Worm (Caenorhabditis elegans): ENCODE measurements around the gene twk-6.

Gene twk-6

ce11 chrIII:4723922-4724321 lies 18.8 kb upstream of the twk-6 start:
- no peak for TF ChIP-seq ceh-82 (tag; optimal IDR thresholded peaks at IDR 0.05)
- TF ChIP-seq php-3 (GFP tag; IDR thresholded peaks at IDR 0.05), result no peak
- TF ChIP-seq unc-62 (GFP tag; optimal IDR thresholded peaks at IDR 0.05 in 1 of 2), result peak in 1 of 2 experiments; percentile 70
- TF ChIP-seq unc-62 (tag; optimal IDR thresholded peaks at IDR 0.05), result no peak
- TF ChIP-seq lin-1 (GFP tag; IDR thresholded peaks at IDR 0.05), result no peak
- peak; percentile 21 for TF ChIP-seq rbr-2 (tag; optimal IDR thresholded peaks at IDR 0.05)
- peak; percentile 4 for TF ChIP-seq nhr-11 (tag; optimal IDR thresholded peaks at IDR 0.05)
- peak; percentile 42 for TF ChIP-seq mep-1 (tag; optimal IDR thresholded peaks at IDR 0.05)
- peak in 1 of 2 experiments; percentile 34 for TF ChIP-seq lsy-2 (tag; optimal IDR thresholded peaks at IDR 0.05)
- TF ChIP-seq hmg-1.1 (GFP tag; IDR thresholded peaks at IDR 0.05), result 0 out of 2 replicates have a peak, but pooled peaks have one; percentile 16
- peak; percentile 45 for TF ChIP-seq fkh-10 (GFP tag; optimal IDR thresholded peaks at IDR 0.05)
- TF ChIP-seq ceh-20 (GFP tag; IDR thresholded peaks at IDR 0.05), result peak; percentile 52; the same call in 1 of the 2 replicates
- no peak for TF ChIP-seq ZK337.2 (GFP tag; IDR thresholded peaks at IDR 0.05)
- TF ChIP-seq ctbp-1 (GFP tag; IDR thresholded peaks at IDR 0.05), result peak; percentile 67; the same call in 1 of the 2 replicates
- TF ChIP-seq lin-39 (tag; optimal IDR thresholded peaks at IDR 0.05), result no peak
- peak; percentile 50 for TF ChIP-seq aha-1 (tag)
- TF ChIP-seq mxl-3 (GFP tag; optimal IDR thresholded peaks at IDR 0.05), result no peak

DNA sequence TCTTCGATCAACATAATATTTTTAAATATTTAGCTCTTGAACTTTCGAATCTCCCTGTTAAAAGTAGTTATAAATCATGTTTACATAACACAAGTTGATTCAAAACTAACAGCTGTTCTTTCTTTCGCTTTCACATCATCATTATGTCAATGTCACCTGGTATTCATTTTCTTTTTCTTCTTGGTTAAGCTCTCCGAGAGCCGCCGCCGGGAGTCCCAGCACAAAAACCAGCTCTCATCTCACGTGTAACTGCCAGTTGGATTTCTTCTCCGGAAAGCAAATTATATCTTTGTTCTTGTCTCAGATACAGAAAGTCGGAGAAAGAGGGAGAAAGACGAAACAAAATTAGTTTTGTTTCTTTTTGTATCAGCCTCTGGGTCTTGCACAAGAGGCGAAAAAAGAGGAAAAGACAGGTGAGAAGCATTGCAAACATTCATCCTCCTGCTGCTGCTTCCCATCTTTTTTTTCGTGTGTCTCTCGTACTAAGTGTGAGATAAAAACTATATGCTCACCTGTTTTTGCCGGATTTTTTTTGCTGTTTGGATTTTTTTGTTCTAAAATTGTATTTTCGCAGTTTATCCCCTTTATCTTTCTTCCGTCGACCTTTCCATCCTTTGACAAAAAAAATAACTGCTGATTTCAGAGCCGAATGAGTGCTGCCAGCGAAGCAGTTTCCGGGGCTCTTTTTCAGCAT lies 11.3 kb upstream of the twk-6 start, which contains the start of gene F17C8.3:
Gene F17C8.3, plus strand, starts transcription at position 644 of the 694 bp plus-strand sequence.
- TF ChIP-seq F49E8.2 (tag; optimal IDR thresholded peaks at IDR 0.05; ENCODE audit: borderline replicate concordance), result no peak
- TF ChIP-seq lsy-2 (tag; optimal IDR thresholded peaks at IDR 0.05), result peak in 1 of 2 experiments; percentile 29
- TF ChIP-seq cey-2 (tag; optimal IDR thresholded peaks at IDR 0.05; ENCODE audit: borderline replicate concordance, insufficient read depth), result no peak
- TF ChIP-seq arid-1 (GFP tag; conservative IDR thresholded peaks at IDR 0.05), result no peak
- no peak for TF ChIP-seq egl-43 (GFP tag; IDR thresholded peaks at IDR 0.05)
- TF ChIP-seq daf-12 (tag; optimal IDR thresholded peaks at IDR 0.05), result no peak
- no peak for TF ChIP-seq madf-5 (GFP tag; IDR thresholded peaks at IDR 0.05)
- no peak for TF ChIP-seq fos-1 (tag; optimal IDR thresholded peaks at IDR 0.05)
- peak; percentile 69 for TF ChIP-seq hlh-11 (tag; optimal IDR thresholded peaks at IDR 0.05)
- no peak for TF ChIP-seq spr-3 (GFP tag; optimal IDR thresholded peaks at IDR 0.05)
- TF ChIP-seq lin-38 (GFP tag; IDR thresholded peaks at IDR 0.05), result no peak
- no peak for TF ChIP-seq lin-15B (tag; optimal IDR thresholded peaks at IDR 0.05)
- peak in 1 of 2 experiments; percentile 93 for TF ChIP-seq unc-62 (GFP tag; optimal IDR thresholded peaks at IDR 0.05 in 1 of 2)
- no peak for TF ChIP-seq unc-62 (tag; optimal IDR thresholded peaks at IDR 0.05)
- TF ChIP-seq lin-29 (GFP tag; IDR thresholded peaks at IDR 0.05), result no peak
- TF ChIP-seq dpl-1 (GFP tag; optimal IDR thresholded peaks at IDR 0.05), result no peak
- no peak for TF ChIP-seq zfp-3 (GFP tag; conservative IDR thresholded peaks at IDR 0.05)
- no peak for TF ChIP-seq Y105C5A.15 (GFP tag; IDR thresholded peaks at IDR 0.05)
- TF ChIP-seq daf-16 (GFP tag; optimal IDR thresholded peaks at IDR 0.05), result peak in 1 of 2 experiments; percentile 87
- no peak for TF ChIP-seq daf-16 (tag; optimal IDR thresholded peaks at IDR 0.05)
- 0 out of 2 replicates have a peak, but pooled peaks have one; percentile 63 for TF ChIP-seq tra-1 (GFP tag; IDR thresholded peaks at IDR 0.05)
- TF ChIP-seq nhr-6 (tag; optimal IDR thresholded peaks at IDR 0.05), result no peak
- no peak for TF ChIP-seq ceh-82 (tag; optimal IDR thresholded peaks at IDR 0.05)
- no peak for TF ChIP-seq ama-1 (optimal IDR thresholded peaks at IDR 0.05)
- TF ChIP-seq skn-1 (tag; optimal IDR thresholded peaks at IDR 0.05), result no peak
- no peak for TF ChIP-seq fkh-10 (GFP tag; optimal IDR thresholded peaks at IDR 0.05)
- no peak for TF ChIP-seq nhr-25 (tag; optimal IDR thresholded peaks at IDR 0.05; ENCODE audit: borderline replicate concordance, insufficient read depth)
- TF ChIP-seq hmg-1.1 (GFP tag; IDR thresholded peaks at IDR 0.05), result no peak
- TF ChIP-seq nhr-11 (tag; optimal IDR thresholded peaks at IDR 0.05), result peak; percentile 45
- TF ChIP-seq ceh-62 (tag; optimal IDR thresholded peaks at IDR 0.05), result no peak
- TF ChIP-seq ceh-20 (GFP tag; IDR thresholded peaks at IDR 0.05), result no peak
